Worm (Caenorhabditis elegans): ENCODE results near the gene C09G9.5.

DNA sequence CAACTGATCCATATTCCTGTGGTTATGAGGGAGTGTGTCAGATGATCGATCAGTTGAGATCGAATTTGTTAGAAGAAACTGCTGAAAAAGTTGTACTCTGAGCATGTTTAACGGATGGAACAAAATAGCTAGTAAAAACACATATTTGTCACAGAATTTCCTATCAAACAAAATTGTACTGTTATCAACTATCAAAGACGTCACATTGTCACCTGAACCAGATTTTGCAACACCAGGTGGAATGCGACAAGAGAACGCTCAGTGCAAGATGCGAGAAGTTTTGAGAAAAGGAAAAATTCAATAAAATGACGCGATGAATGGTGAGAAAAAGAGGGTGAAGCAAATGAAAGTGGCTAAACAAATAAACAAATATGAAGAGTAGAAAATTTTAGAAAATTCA, 18.8 kb upstream of the C09G9.5 start:
- TF ChIP-seq lin-35 (GFP tag; optimal IDR thresholded peaks at IDR 0.05) (no peak), lsl-1 (GFP tag; optimal IDR thresholded peaks at IDR 0.05) (no peak), F57C9.4 (tag; optimal IDR thresholded peaks at IDR 0.05) (no peak), snpc-4 (GFP tag; optimal IDR thresholded peaks at IDR 0.05) (no peak), snpc-4 (tag; optimal IDR thresholded peaks at IDR 0.05) (no peak), tlf-1 (GFP tag; optimal IDR thresholded peaks at IDR 0.05) (no peak), F22D6.2 (tag; optimal IDR thresholded peaks at IDR 0.05) (no peak), F33H1.4 (GFP tag; IDR thresholded peaks at IDR 0.05) (no peak), C17E4.6 (GFP tag; IDR thresholded peaks at IDR 0.05) (no peak), zim-3 (tag; optimal IDR thresholded peaks at IDR 0.05) (no peak), ets-4 (GFP tag; optimal IDR thresholded peaks at IDR 0.05) (no peak), pha-4 (tag; optimal IDR thresholded peaks at IDR 0.05) (no peak), lin-40 (tag; optimal IDR thresholded peaks at IDR 0.05) (no peak), snpc-1.1 (tag; optimal IDR thresholded peaks at IDR 0.05; ENCODE audit: insufficient read depth) (no peak)

Measured in whole organism, young adult.